Worm (Caenorhabditis elegans) whole organism, L2 larva: Measurements from ENCODE around the gene T28F3.5.
A peak's percentile ranks its signal among the peaks of the same experiment; 100 is the strongest.

ENCODE experiments used
- F13H6.1 ChIP-seq: sonication (generic microtip); optimal IDR thresholded peaks from 2 replicates; lab custom pipeline; 2016; ENCODE audit warnings: missing genetic modification characterization, missing compliant biosample characterization
- R02D3.7 ChIP-seq: fragments of 150-350 bp; optimal IDR thresholded peaks from 2 replicates; lab custom pipeline; 2014; ENCODE audit warnings: missing biosample characterization, missing genetic modification characterization
- Y55F3AM.14 ChIP-seq: fragments of 200-800 bp; sonication (Bioruptor generic); optimal IDR thresholded peaks from 2 replicates; lab custom pipeline; 2018; ENCODE audit warnings: mild to moderate bottlenecking, missing genetic modification characterization, missing compliant biosample characterization
- ZK546.5 ChIP-seq: sonication (generic microtip); optimal IDR thresholded peaks from 2 replicates; lab custom pipeline; 2017; ENCODE audit warnings: missing biosample characterization, missing genetic modification characterization
- alr-1 ChIP-seq: fragments of 150-350 bp; optimal IDR thresholded peaks from 2 replicates; lab custom pipeline; 2014; ENCODE audit warnings: missing biosample characterization, missing genetic modification characterization
- aly-2 ChIP-seq: fragments of 150-350 bp; optimal IDR thresholded peaks from 2 replicates; lab custom pipeline; 2014; ENCODE audit warnings: missing biosample characterization, missing genetic modification characterization
- blmp-1 ChIP-seq: sonication (generic microtip); optimal IDR thresholded peaks from 2 replicates; lab custom pipeline; 2017; ENCODE audit warnings: missing genetic modification characterization, mild to moderate bottlenecking, missing compliant biosample characterization, antibody characterized with exemption, moderate library complexity; ENCODE audit not compliant: insufficient read depth
- ceh-16 ChIP-seq: fragments of 150-350 bp; optimal IDR thresholded peaks from 2 replicates; lab custom pipeline; 2014; ENCODE audit warnings: missing biosample characterization, missing genetic modification characterization
- crh-2 ChIP-seq: sonication (generic microtip); optimal IDR thresholded peaks from 2 replicates; lab custom pipeline; 2017; ENCODE audit warnings: missing biosample characterization, missing genetic modification characterization
- dmd-4 ChIP-seq: sonication (generic microtip); optimal IDR thresholded peaks from 2 replicates; lab custom pipeline; 2017; ENCODE audit warnings: missing biosample characterization, missing genetic modification characterization
- elt-1 ChIP-seq: fragments of 150-350 bp; optimal IDR thresholded peaks from 2 replicates; lab custom pipeline; 2014; ENCODE audit warnings: missing biosample characterization, missing genetic modification characterization
- elt-3 ChIP-seq: sonication (generic microtip); optimal IDR thresholded peaks from 2 replicates; lab custom pipeline; 2017; ENCODE audit warnings: missing biosample characterization, missing genetic modification characterization
- fos-1 ChIP-seq: fragments of 150-350 bp; optimal IDR thresholded peaks from 2 replicates; lab custom pipeline; 2014; ENCODE audit warnings: missing biosample characterization, missing genetic modification characterization
- lin-11 ChIP-seq: fragments of 150-350 bp; sonication (generic microtip); optimal IDR thresholded peaks from 2 replicates; lab custom pipeline; 2014; ENCODE audit warnings: missing biosample characterization, missing genetic modification characterization, inconsistent platforms, mixed read lengths
- lin-13 ChIP-seq: fragments of 150-350 bp; optimal IDR thresholded peaks from 2 replicates; lab custom pipeline; 2014; ENCODE audit warnings: missing biosample characterization, missing genetic modification reagents, missing genetic modification characterization
- lin-39 ChIP-seq: fragments of 150-350 bp; optimal IDR thresholded peaks from 2 replicates; lab custom pipeline; 2014; ENCODE audit warnings: missing biosample characterization, missing genetic modification reagents, missing genetic modification characterization
- mab-5 ChIP-seq: fragments of 150-350 bp; optimal IDR thresholded peaks from 2 replicates; lab custom pipeline; 2014; ENCODE audit warnings: missing biosample characterization, missing genetic modification characterization
- mbf-1 ChIP-seq: sonication (generic microtip); optimal IDR thresholded peaks from 2 replicates; lab custom pipeline; 2017; ENCODE audit warnings: missing biosample characterization, missing genetic modification characterization
- mdl-1 ChIP-seq, 2 experiments: fragments of 150-350 bp in 1 of 2; sonication (generic microtip) in 1 of 2; optimal IDR thresholded peaks; 2 replicates each; lab custom pipeline; 2017; ENCODE audit warnings: missing biosample characterization in 2 of 2, missing genetic modification characterization in 2 of 2
- nhr-10 ChIP-seq: sonication (generic microtip); optimal IDR thresholded peaks from 2 replicates; lab custom pipeline; 2017; ENCODE audit warnings: missing biosample characterization, missing genetic modification characterization
- nhr-11 ChIP-seq: fragments of 150-350 bp; optimal IDR thresholded peaks from 2 replicates; lab custom pipeline; 2014; ENCODE audit warnings: missing biosample characterization, missing genetic modification characterization
- nhr-129 ChIP-seq: fragments of 150-350 bp; optimal IDR thresholded peaks from 2 replicates; lab custom pipeline; 2014; ENCODE audit warnings: missing biosample characterization, missing genetic modification characterization
- nhr-21 ChIP-seq: fragments of 150-350 bp; optimal IDR thresholded peaks from 2 replicates; lab custom pipeline; 2014; ENCODE audit warnings: missing biosample characterization, missing genetic modification characterization
- nhr-23 ChIP-seq: fragments of 150-350 bp; optimal IDR thresholded peaks from 2 replicates; lab custom pipeline; 2014; ENCODE audit warnings: missing biosample characterization, missing genetic modification reagents, missing genetic modification characterization
- nhr-237 ChIP-seq: fragments of 150-350 bp; optimal IDR thresholded peaks from 2 replicates; lab custom pipeline; 2014; ENCODE audit warnings: missing biosample characterization, missing genetic modification characterization
- nhr-6 ChIP-seq: fragments of 150-350 bp; optimal IDR thresholded peaks from 2 replicates; lab custom pipeline; 2014; ENCODE audit warnings: missing biosample characterization, missing genetic modification characterization
- sem-4 ChIP-seq: fragments of 150-350 bp; optimal IDR thresholded peaks from 2 replicates; lab custom pipeline; 2014; ENCODE audit warnings: missing biosample characterization, missing genetic modification reagents, missing genetic modification characterization
- skn-1 ChIP-seq: sonication (generic microtip); optimal IDR thresholded peaks from 2 replicates; lab custom pipeline; 2017; ENCODE audit warnings: missing biosample characterization, missing genetic modification characterization
- sma-3 ChIP-seq: sonication (generic microtip); optimal IDR thresholded peaks from 2 replicates; lab custom pipeline; 2016; ENCODE audit warnings: missing genetic modification reagents, missing genetic modification characterization, missing compliant biosample characterization
- sma-9 ChIP-seq, 2 experiments: fragments of 150-350 bp in 1 of 2; sonication (generic microtip) in 1 of 2; optimal IDR thresholded peaks; 2 replicates each; lab custom pipeline; 2014 to 2016; ENCODE audit warnings: missing genetic modification characterization in 2 of 2, mild to moderate bottlenecking in 1 of 2, missing biosample characterization in 1 of 2, missing compliant biosample characterization in 1 of 2, missing genetic modification reagents in 1 of 2, moderate library complexity in 1 of 2
- unc-55 ChIP-seq: fragments of 150-350 bp; sonication (generic microtip); optimal IDR thresholded peaks from 3 replicates; lab custom pipeline; 2014; ENCODE audit warnings: missing biosample characterization, missing genetic modification reagents, missing genetic modification characterization
- zag-1 ChIP-seq: fragments of 150-350 bp; optimal IDR thresholded peaks from 2 replicates; lab custom pipeline; 2014; ENCODE audit warnings: missing biosample characterization, missing genetic modification characterization
- ztf-1 ChIP-seq: fragments of 200-800 bp; sonication (Bioruptor generic); conservative IDR thresholded peaks from 2 replicates; pipeline ENCODE4 v1.3.6; 2022; ENCODE audit warnings: missing genetic modification characterization, missing compliant biosample characterization
- ztf-4 ChIP-seq: fragments of 150-350 bp; optimal IDR thresholded peaks from 2 replicates; lab custom pipeline; 2014; ENCODE audit warnings: missing biosample characterization, missing genetic modification characterization

T28F3.5 gene

ce11 chrIV:17341033-17341432 lies 46.4 kb downstream of the T28F3.5 start:
- TF ChIP-seq nhr-10 (no peak), lin-39 (tag; lab: Kevin White, UChicago) (no peak), R02D3.7 (tag; lab: Kevin White, UChicago) (no peak), ZK546.5 (no peak), mab-5 (tag; lab: Kevin White, UChicago) (no peak), alr-1 (tag; lab: Kevin White, UChicago) (no peak), nhr-6 (tag; lab: Kevin White, UChicago) (no peak)

DNA sequence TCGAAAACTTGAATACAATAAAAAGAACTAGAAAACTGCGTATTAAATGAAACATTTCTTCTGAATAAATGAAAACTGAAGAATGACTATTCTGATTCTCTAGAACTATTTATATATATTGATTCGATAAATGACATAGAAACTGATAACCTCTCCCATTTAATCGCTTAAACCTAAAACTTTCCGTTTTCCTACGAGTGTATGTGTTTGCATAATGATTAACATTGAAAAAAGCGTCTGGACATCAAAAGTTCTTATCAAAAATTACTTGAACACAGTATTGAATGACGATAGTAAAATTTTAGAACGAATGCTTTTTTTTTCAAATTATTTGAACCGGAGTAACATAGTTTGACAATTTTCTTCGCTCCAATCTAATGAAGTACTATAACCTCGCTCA lies 47.6 kb downstream of the T28F3.5 start, which contains the start of gene C49C3.9:
Gene C49C3.9 (minus strand): TSS at position 136 of the 400 bp plus-strand sequence.
- no peak for TF ChIP-seq nhr-237 (tag; lab: Kevin White, UChicago)
- TF ChIP-seq crh-2 (tag; lab: Kevin White, UChicago): peak; percentile 5
- peak; percentile 99 for TF ChIP-seq fos-1 (tag; lab: Kevin White, UChicago)

- no peak for TF ChIP-seq zag-1
Observed at ce11 chrIV:17342667-17343066, 48.1 kb downstream of the T28F3.5 start, which contains the start of gene C49C3.21. TSS of gene C49C3.21 (plus strand) at chrIV:17342967.

ce11 chrIV:17343482-17343881 lies 48.9 kb downstream of the T28F3.5 start, which contains the start of gene C49C3.11:
TSS of gene C49C3.11 (plus strand) at chrIV:17343782.
- no peak for TF ChIP-seq lin-13
- TF ChIP-seq nhr-129 (tag; lab: Kevin White, UChicago): no peak
- TF ChIP-seq mdl-1 (tag; optimal IDR thresholded peaks at IDR 0.05; lab: Kevin White, UChicago): no peak
- no peak for TF ChIP-seq Y55F3AM.14 (GFP tag; lab: Kevin White, UChicago)
- no peak for TF ChIP-seq nhr-21
- TF ChIP-seq ZK546.5: no peak
- no peak for TF ChIP-seq nhr-23 (tag; lab: Kevin White, UChicago)
- no peak for TF ChIP-seq ztf-4
- TF ChIP-seq dmd-4 (tag; lab: Kevin White, UChicago): no peak
- TF ChIP-seq nhr-10: no peak
- no peak for TF ChIP-seq mab-5 (tag; lab: Kevin White, UChicago)
- no peak for TF ChIP-seq sma-9 (GFP tag; optimal IDR thresholded peaks at IDR 0.05; lab: Kevin White, UChicago)
- TF ChIP-seq sma-9 (tag; optimal IDR thresholded peaks at IDR 0.05; lab: Kevin White, UChicago): no peak
- no peak for TF ChIP-seq mbf-1 (tag; lab: Kevin White, UChicago)
- TF ChIP-seq crh-2 (tag; lab: Kevin White, UChicago): no peak
- no peak for TF ChIP-seq alr-1 (tag; lab: Kevin White, UChicago)
- no peak for TF ChIP-seq ztf-1 (GFP tag; lab: Robert Waterston, UW)
- no peak for TF ChIP-seq aly-2 (tag; lab: Kevin White, UChicago)
- no peak for TF ChIP-seq ceh-16

DNA sequence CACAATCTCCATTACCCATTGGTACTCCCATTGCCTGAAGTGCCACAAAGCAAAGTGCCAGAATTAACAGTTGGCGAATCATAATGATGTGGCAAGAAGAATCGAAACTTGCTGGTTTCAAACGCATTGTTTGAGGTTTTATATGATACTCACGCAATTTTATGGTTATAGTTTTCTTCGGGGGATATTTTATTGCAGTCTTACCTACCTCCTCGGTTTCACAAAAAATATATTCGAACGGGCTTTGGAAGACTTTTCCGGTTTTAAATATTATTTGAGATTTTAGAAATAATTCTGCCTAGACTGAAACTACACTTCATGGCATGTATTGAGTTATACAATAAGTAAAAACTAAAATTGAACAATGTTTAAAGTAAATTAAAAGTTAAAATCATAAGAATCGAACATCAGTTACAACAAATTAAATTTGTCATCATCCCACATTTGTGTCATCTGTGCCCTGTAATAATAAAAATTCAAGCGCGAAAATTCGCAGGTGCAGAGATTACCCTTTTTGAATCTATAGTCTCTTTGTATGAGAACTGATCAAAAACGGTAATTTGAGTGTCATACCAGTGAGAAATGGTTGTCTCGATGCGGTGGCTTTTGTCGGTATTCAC lies 52.1 kb downstream of the T28F3.5 start, which contains the start of the genes clec-197 and clec-198:
Gene clec-197 (minus strand): TSS at position 101 of the 620 bp plus-strand sequence.
Gene clec-198 (plus strand): TSS at position 570 of the 620 bp plus-strand sequence.
- TF ChIP-seq sma-3 (no peak), crh-2 (tag; lab: Kevin White, UChicago) (no peak), nhr-237 (tag; lab: Kevin White, UChicago) (no peak), elt-3 (no peak), F13H6.1 (tag; lab: Kevin White, UChicago) (no peak), lin-13 (no peak), sma-9 (GFP tag; optimal IDR thresholded peaks at IDR 0.05; lab: Kevin White, UChicago) (no peak), sma-9 (tag; optimal IDR thresholded peaks at IDR 0.05; lab: Kevin White, UChicago) (no peak), lin-39 (tag; lab: Kevin White, UChicago) (no peak), skn-1 (tag; lab: Kevin White, UChicago) (no peak), nhr-129 (tag; lab: Kevin White, UChicago) (no peak), alr-1 (tag; lab: Kevin White, UChicago) (no peak), nhr-23 (tag; lab: Kevin White, UChicago) (no peak), lin-11 (tag; lab: Kevin White, UChicago) (no peak), nhr-11 (tag; lab: Kevin White, UChicago) (no peak), unc-55 (GFP tag; lab: Kevin White, UChicago) (no peak), nhr-10 (no peak), sem-4 (tag; lab: Kevin White, UChicago) (no peak), elt-1 (tag; lab: Kevin White, UChicago) (no peak), blmp-1 (tag; lab: Kevin White, UChicago) (no peak), ztf-4 (no peak)
